Worm (Caenorhabditis elegans): ENCODE data around the gene srw-23.

Gene srw-23

ce11 chrV:16832865-16833264, 40.9 kb upstream of the srw-23 start, which contains the start of gene phy-3:
Gene phy-3, plus strand, starts transcription at chrV:16833165.
- TF ChIP-seq mab-5 (tag; optimal IDR thresholded peaks at IDR 0.05) (no peak), drap-1 (GFP tag; optimal IDR thresholded peaks at IDR 0.05) (no peak), unc-39 (tag; optimal IDR thresholded peaks at IDR 0.05) (no peak), nhr-237 (tag; optimal IDR thresholded peaks at IDR 0.05) (no peak), ces-1 (GFP tag; optimal IDR thresholded peaks at IDR 0.05) (no peak), snpc-4 (tag; optimal IDR thresholded peaks at IDR 0.05) (no peak), unc-120 (tag; optimal IDR thresholded peaks at IDR 0.05; ENCODE audit: poor library complexity, severe bottlenecking) (no peak), tbx-8 (GFP tag; optimal IDR thresholded peaks at IDR 0.05) (no peak), sem-2 (GFP tag; optimal IDR thresholded peaks at IDR 0.05) (no peak), ztf-11 (tag; optimal IDR thresholded peaks at IDR 0.05) (no peak), hlh-1 (tag; optimal IDR thresholded peaks at IDR 0.05) (no peak), flh-1 (GFP tag; optimal IDR thresholded peaks at IDR 0.05) (no peak), ceh-43 (GFP tag; optimal IDR thresholded peaks at IDR 0.05) (no peak), M03D4.4 (tag; optimal IDR thresholded peaks at IDR 0.05) (no peak), ceh-83 (GFP tag; optimal IDR thresholded peaks at IDR 0.05) (no peak)

DNA sequence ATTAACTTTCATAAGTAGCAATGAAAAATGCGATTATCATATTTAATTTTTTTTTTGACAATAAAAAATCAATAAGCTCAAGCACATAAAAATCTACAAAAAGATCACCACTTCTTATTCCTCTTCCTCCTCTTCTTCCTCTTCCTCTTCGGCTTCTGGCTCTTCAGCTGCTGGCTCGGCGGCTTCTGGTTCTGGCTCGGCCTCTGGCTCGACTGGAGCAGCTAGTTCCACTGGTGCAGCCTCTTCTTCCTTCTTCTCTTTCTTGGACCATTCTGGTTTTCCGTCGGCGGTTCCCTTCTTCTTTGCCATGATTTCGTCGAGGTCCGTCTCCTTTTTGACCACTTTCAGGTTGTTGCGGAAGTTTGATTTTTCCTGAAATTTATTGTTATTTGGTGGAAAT, 40.1 kb upstream of the srw-23 start:
- no peak for TF ChIP-seq blmp-1 (tag; optimal IDR thresholded peaks at IDR 0.05)
- no peak for TF ChIP-seq unc-39 (tag; optimal IDR thresholded peaks at IDR 0.05)
- TF ChIP-seq sem-2 (GFP tag; optimal IDR thresholded peaks at IDR 0.05) = no peak
- no peak for TF ChIP-seq nhr-12 (tag; optimal IDR thresholded peaks at IDR 0.05)
- TF ChIP-seq mep-1 (tag; optimal IDR thresholded peaks at IDR 0.05) = no peak
- TF ChIP-seq mab-5 (tag; optimal IDR thresholded peaks at IDR 0.05) = no peak
- no peak for TF ChIP-seq cnd-1 (tag; optimal IDR thresholded peaks at IDR 0.05)
- no peak for TF ChIP-seq nhr-237 (tag; optimal IDR thresholded peaks at IDR 0.05)
- no peak for TF ChIP-seq elt-1 (tag; optimal IDR thresholded peaks at IDR 0.05; ENCODE audit: borderline replicate concordance, insufficient read depth)
- no peak for TF ChIP-seq unc-120 (tag; optimal IDR thresholded peaks at IDR 0.05; ENCODE audit: poor library complexity, severe bottlenecking)
- no peak for TF ChIP-seq nhr-2 (tag; optimal IDR thresholded peaks at IDR 0.05)
- TF ChIP-seq sptf-1 (tag; optimal IDR thresholded peaks at IDR 0.05) = no peak
- no peak for TF ChIP-seq ces-1 (GFP tag; optimal IDR thresholded peaks at IDR 0.05)
- no peak for TF ChIP-seq mls-2 (tag; optimal IDR thresholded peaks at IDR 0.05)
- no peak for TF ChIP-seq ceh-39 (tag; optimal IDR thresholded peaks at IDR 0.05)
- no peak for TF ChIP-seq zip-8 (tag; optimal IDR thresholded peaks at IDR 0.05)
- TF ChIP-seq elt-3 (tag; optimal IDR thresholded peaks at IDR 0.05) = no peak
- no peak for TF ChIP-seq bed-3 (GFP tag; optimal IDR thresholded peaks at IDR 0.05)
- TF ChIP-seq lin-13 (tag; optimal IDR thresholded peaks at IDR 0.05) = no peak
- TF ChIP-seq ztf-11 (tag; optimal IDR thresholded peaks at IDR 0.05) = no peak

ce11 chrV:16834989-16835388, 38.8 kb upstream of the srw-23 start, which contains the start of gene tni-3:
Gene tni-3, minus strand, starts transcription at chrV:16835128.
- TF ChIP-seq bed-3 (GFP tag; optimal IDR thresholded peaks at IDR 0.05) = no peak
- TF ChIP-seq nhr-76 (tag; optimal IDR thresholded peaks at IDR 0.05) = no peak
- TF ChIP-seq unc-120 (tag; optimal IDR thresholded peaks at IDR 0.05; ENCODE audit: poor library complexity, severe bottlenecking) = no peak
- no peak for TF ChIP-seq nhr-237 (tag; optimal IDR thresholded peaks at IDR 0.05)
- no peak for TF ChIP-seq sem-2 (GFP tag; optimal IDR thresholded peaks at IDR 0.05)
- no peak for TF ChIP-seq blmp-1 (tag; optimal IDR thresholded peaks at IDR 0.05)
- no peak for TF ChIP-seq mep-1 (tag; optimal IDR thresholded peaks at IDR 0.05)
- no peak for TF ChIP-seq pha-4 (tag; optimal IDR thresholded peaks at IDR 0.05)
- no peak for TF ChIP-seq ceh-39 (tag; optimal IDR thresholded peaks at IDR 0.05)
- no peak for TF ChIP-seq nhr-28 (tag; optimal IDR thresholded peaks at IDR 0.05)
- TF ChIP-seq ztf-11 (tag; optimal IDR thresholded peaks at IDR 0.05) = no peak
- TF ChIP-seq lsy-2 (tag; optimal IDR thresholded peaks at IDR 0.05) = no peak
- TF ChIP-seq sptf-1 (tag; optimal IDR thresholded peaks at IDR 0.05) = no peak
- TF ChIP-seq lin-13 (tag; optimal IDR thresholded peaks at IDR 0.05) = no peak
- TF ChIP-seq unc-62 (GFP tag; optimal IDR thresholded peaks at IDR 0.05) = no peak

DNA sequence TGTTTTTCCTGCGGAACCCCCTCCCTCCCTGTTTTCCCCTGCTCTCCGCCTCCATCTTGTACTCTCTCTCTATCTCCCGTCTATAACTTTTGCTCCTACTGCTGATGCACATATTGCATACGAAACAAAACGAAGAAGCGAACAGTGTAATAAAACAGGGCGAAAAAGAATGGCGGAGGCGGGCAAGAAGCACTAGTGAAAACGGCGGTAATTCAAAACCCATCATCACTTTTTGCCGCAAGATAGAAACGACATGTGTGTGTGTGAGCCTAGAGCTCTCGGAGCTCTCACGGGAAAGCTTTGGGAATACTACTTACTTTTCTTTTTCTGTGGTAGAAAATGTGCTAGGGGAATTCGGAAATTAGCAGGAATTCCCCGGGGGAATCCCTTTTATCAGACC, 37.6 kb upstream of the srw-23 start:
- TF ChIP-seq lin-13 (tag; optimal IDR thresholded peaks at IDR 0.05) (no peak), nhr-237 (tag; optimal IDR thresholded peaks at IDR 0.05) (no peak), flh-1 (GFP tag; optimal IDR thresholded peaks at IDR 0.05) (no peak), bed-3 (GFP tag; optimal IDR thresholded peaks at IDR 0.05) (no peak), cnd-1 (tag; optimal IDR thresholded peaks at IDR 0.05) (no peak), zip-8 (tag; optimal IDR thresholded peaks at IDR 0.05) (no peak), ces-1 (GFP tag; optimal IDR thresholded peaks at IDR 0.05) (no peak), drap-1 (GFP tag; optimal IDR thresholded peaks at IDR 0.05) (no peak), nhr-12 (tag; optimal IDR thresholded peaks at IDR 0.05) (no peak), lin-32 (GFP tag; optimal IDR thresholded peaks at IDR 0.05) (no peak), elt-1 (tag; optimal IDR thresholded peaks at IDR 0.05; ENCODE audit: borderline replicate concordance, insufficient read depth) (no peak), mep-1 (tag; optimal IDR thresholded peaks at IDR 0.05) (no peak), hlh-1 (tag; optimal IDR thresholded peaks at IDR 0.05) (no peak), lsy-2 (tag; optimal IDR thresholded peaks at IDR 0.05) (no peak)
